Worm (Caenorhabditis elegans) whole organism, L3 larva: Measurements from ENCODE around the gene W06G6.20.

Experiments
- R02D3.7 ChIP-seq: fragments of 150-350 bp; optimal IDR thresholded peaks from 2 replicates; lab custom pipeline; 2014; ENCODE audit warnings: missing biosample characterization, missing genetic modification characterization
- ZK546.5 ChIP-seq: sonication (generic microtip); optimal IDR thresholded peaks from 2 replicates; lab custom pipeline; 2017; ENCODE audit warnings: missing biosample characterization, missing genetic modification characterization
- ama-1 ChIP-seq: fragments of 150-350 bp; optimal IDR thresholded peaks from 2 replicates; lab custom pipeline; 2018
- ceh-16 ChIP-seq: sonication (generic microtip); optimal IDR thresholded peaks from 2 replicates; lab custom pipeline; 2017; ENCODE audit warnings: missing biosample characterization, missing genetic modification characterization
- ceh-82 ChIP-seq: fragments of 150-350 bp; optimal IDR thresholded peaks from 2 replicates; lab custom pipeline; 2014; ENCODE audit warnings: missing biosample characterization, missing genetic modification characterization
- egl-27 ChIP-seq: sonication (generic microtip); optimal IDR thresholded peaks from 4 replicates; lab custom pipeline; 2017; ENCODE audit warnings: missing biosample characterization, missing genetic modification reagents, missing genetic modification characterization
- elt-1 ChIP-seq: fragments of 150-350 bp; optimal IDR thresholded peaks from 2 replicates; lab custom pipeline; 2014; ENCODE audit warnings: missing biosample characterization, missing genetic modification characterization
- elt-2 ChIP-seq: sonication (generic microtip); optimal IDR thresholded peaks from 2 replicates; lab custom pipeline; 2016; ENCODE audit warnings: missing genetic modification reagents, mild to moderate bottlenecking, missing genetic modification characterization, missing compliant biosample characterization
- eor-1 ChIP-seq, 2 experiments: fragments of 150-350 bp; optimal IDR thresholded peaks; 2 replicates each; lab custom pipeline; 2014 to 2018; ENCODE audit warnings: missing biosample characterization in 2 of 2, missing genetic modification characterization in 2 of 2
- fos-1 ChIP-seq: fragments of 150-350 bp; optimal IDR thresholded peaks from 2 replicates; lab custom pipeline; 2014; ENCODE audit warnings: missing biosample characterization, missing genetic modification characterization
- jun-1 ChIP-seq: fragments of 150-350 bp; optimal IDR thresholded peaks from 2 replicates; lab custom pipeline; 2014; ENCODE audit warnings: missing biosample characterization, missing genetic modification reagents, missing genetic modification characterization
- lin-15B ChIP-seq: fragments of 150-350 bp; optimal IDR thresholded peaks from 2 replicates; lab custom pipeline; 2014; ENCODE audit warnings: missing biosample characterization, missing genetic modification characterization
- lsy-12 ChIP-seq: sonication (generic microtip); optimal IDR thresholded peaks from 2 replicates; lab custom pipeline; 2016; ENCODE audit warnings: mild to moderate bottlenecking, missing genetic modification characterization, missing compliant biosample characterization
- mdl-1 ChIP-seq: fragments of 150-350 bp; optimal IDR thresholded peaks from 2 replicates; lab custom pipeline; 2014; ENCODE audit warnings: missing biosample characterization, missing genetic modification characterization
- nfya-1 ChIP-seq: sonication (generic microtip); optimal IDR thresholded peaks from 2 replicates; lab custom pipeline; 2017; ENCODE audit warnings: missing genetic modification characterization, mild to moderate bottlenecking, missing compliant biosample characterization, antibody characterized with exemption, moderate library complexity; ENCODE audit not compliant: insufficient read depth
- nhr-11 ChIP-seq: fragments of 150-350 bp; optimal IDR thresholded peaks from 2 replicates; lab custom pipeline; 2014; ENCODE audit warnings: missing biosample characterization, missing genetic modification characterization
- nhr-12 ChIP-seq: fragments of 150-350 bp; optimal IDR thresholded peaks from 2 replicates; lab custom pipeline; 2014; ENCODE audit warnings: missing biosample characterization, missing genetic modification characterization
- nhr-23 ChIP-seq: fragments of 150-350 bp; optimal IDR thresholded peaks from 2 replicates; lab custom pipeline; 2014; ENCODE audit warnings: missing biosample characterization, missing genetic modification reagents, missing genetic modification characterization
- nhr-25 ChIP-seq: sonication (generic microtip); optimal IDR thresholded peaks from 2 replicates; lab custom pipeline; 2017; ENCODE audit warnings: missing biosample characterization, missing genetic modification characterization
- nhr-28 ChIP-seq: fragments of 150-350 bp; optimal IDR thresholded peaks from 2 replicates; lab custom pipeline; 2014; ENCODE audit warnings: missing biosample characterization, missing genetic modification characterization
- nhr-67 ChIP-seq: fragments of 150-350 bp; optimal IDR thresholded peaks from 2 replicates; lab custom pipeline; 2014; ENCODE audit warnings: missing biosample characterization, missing genetic modification characterization
- nhr-76 ChIP-seq: fragments of 150-350 bp; sonication (generic microtip); optimal IDR thresholded peaks from 5 replicates; lab custom pipeline; 2014; ENCODE audit warnings: missing biosample characterization, missing genetic modification characterization
- nhr-77 ChIP-seq: fragments of 150-350 bp; optimal IDR thresholded peaks from 2 replicates; lab custom pipeline; 2014; ENCODE audit warnings: missing biosample characterization, missing genetic modification characterization
- pha-4 ChIP-seq: fragments of 150-350 bp; optimal IDR thresholded peaks from 2 replicates; lab custom pipeline; 2014; ENCODE audit warnings: missing biosample characterization, missing genetic modification reagents, missing genetic modification characterization
- pqm-1 ChIP-seq: fragments of 150-350 bp; optimal IDR thresholded peaks from 2 replicates; lab custom pipeline; 2017; ENCODE audit warnings: missing biosample characterization, missing genetic modification characterization, inconsistent platforms
- sea-2 ChIP-seq: fragments of 150-350 bp; sonication (generic microtip); optimal IDR thresholded peaks from 4 replicates; lab custom pipeline; 2014; ENCODE audit warnings: missing biosample characterization, missing genetic modification reagents, missing genetic modification characterization
- snpc-4 ChIP-seq: fragments of 150-350 bp; optimal IDR thresholded peaks from 2 replicates; lab custom pipeline; 2014; ENCODE audit warnings: missing biosample characterization, missing genetic modification characterization
- tbx-2 ChIP-seq: sonication (generic microtip); optimal IDR thresholded peaks from 2 replicates; lab custom pipeline; 2016; ENCODE audit warnings: mild to moderate bottlenecking, missing genetic modification characterization, missing compliant biosample characterization
- unc-39 ChIP-seq: sonication (generic microtip); optimal IDR thresholded peaks from 4 replicates; lab custom pipeline; 2017; ENCODE audit warnings: missing biosample characterization, missing genetic modification characterization
- unc-62 ChIP-seq: fragments of 150-350 bp; sonication (generic microtip); optimal IDR thresholded peaks from 4 replicates; lab custom pipeline; 2014; ENCODE audit warnings: missing biosample characterization, missing genetic modification reagents, missing genetic modification characterization
- zag-1 ChIP-seq: fragments of 150-350 bp; optimal IDR thresholded peaks from 2 replicates; lab custom pipeline; 2014; ENCODE audit warnings: missing biosample characterization, missing genetic modification characterization
- ztf-4 ChIP-seq: fragments of 150-350 bp; optimal IDR thresholded peaks from 2 replicates; lab custom pipeline; 2014; ENCODE audit warnings: missing biosample characterization, missing genetic modification characterization

The W06G6.20 gene

DNA sequence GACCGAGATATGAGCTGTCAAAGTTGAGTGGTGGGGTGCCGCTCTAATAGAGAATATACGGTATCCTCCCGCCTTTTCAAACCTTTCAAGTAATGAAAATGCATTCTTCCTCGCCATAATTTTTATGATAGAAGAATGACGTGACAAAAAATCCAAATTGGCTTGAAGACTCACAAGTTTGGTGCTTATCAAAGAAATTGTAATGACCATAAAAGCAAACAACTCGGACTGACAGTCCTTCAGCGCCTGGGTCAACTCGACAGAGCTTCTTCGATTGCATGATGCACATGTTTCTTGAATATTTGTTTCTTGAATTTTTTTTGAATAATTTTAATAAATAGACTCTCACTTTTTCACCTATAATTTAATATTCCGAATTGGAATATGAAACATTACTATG, 42.7 kb downstream of the W06G6.20 start:
- peak; percentile 50 for TF ChIP-seq elt-2 (tag; lab: Kevin White, UChicago)
- no peak for TF ChIP-seq nhr-77
- TF ChIP-seq jun-1 (tag; lab: Kevin White, UChicago) = no peak
- TF ChIP-seq nhr-11 (tag; lab: Kevin White, UChicago) = no peak
- no peak for TF ChIP-seq nhr-76 (tag; lab: Kevin White, UChicago)
- TF ChIP-seq pqm-1 (tag; lab: Kevin White, UChicago) = peak; percentile 0

DNA sequence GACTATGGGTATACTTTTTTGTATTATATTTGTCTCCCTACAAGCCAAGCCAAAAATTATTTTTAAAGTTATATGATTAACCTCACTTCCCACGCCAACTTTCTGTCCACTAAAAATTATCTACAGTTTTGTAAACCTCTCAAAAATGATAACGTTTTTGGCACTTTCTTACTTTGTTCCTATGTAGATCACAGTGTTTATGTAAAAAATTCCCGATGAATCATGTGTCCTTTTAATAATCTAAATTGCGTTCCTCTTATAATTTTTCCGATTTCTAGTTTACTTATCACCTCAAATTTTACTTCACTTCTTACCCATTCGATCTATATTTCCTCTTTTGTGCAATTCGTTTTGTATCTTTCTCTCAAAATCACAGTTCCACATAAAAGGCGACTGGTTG, 43.9 kb downstream of the W06G6.20 start:
- TF ChIP-seq pqm-1 (tag; lab: Kevin White, UChicago) (peak; percentile 56), ama-1 (no peak), elt-2 (tag; lab: Kevin White, UChicago) (peak; percentile 42), nhr-23 (tag; lab: Kevin White, UChicago) (no peak)

DNA sequence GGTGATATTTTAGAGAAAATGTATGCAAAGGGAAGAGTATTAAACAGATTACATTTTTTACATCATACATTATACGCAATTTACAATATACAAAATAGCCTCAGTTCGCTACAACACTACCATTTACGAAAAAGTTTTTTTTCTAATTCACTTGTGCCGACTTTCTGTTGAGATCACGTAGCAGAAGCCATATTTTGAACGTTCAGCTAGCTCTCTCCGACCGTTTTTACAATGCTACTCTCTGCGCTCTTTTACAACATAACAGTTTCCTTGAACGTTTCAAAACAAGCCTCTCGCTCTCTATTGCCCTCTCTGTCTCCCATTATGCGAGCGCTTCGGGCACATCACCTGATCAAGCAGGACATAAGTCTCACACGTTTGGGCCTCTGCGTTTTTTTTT, 45.1 kb downstream of the W06G6.20 start, which contains the start of gene T03E6.8:
TSS of gene T03E6.8 (minus strand) at position 101 of the 400 bp plus-strand sequence.
- TF ChIP-seq eor-1 (tag; optimal IDR thresholded peaks at IDR 0.05; lab: Kevin White, UChicago) (no peak), fos-1 (no peak), egl-27 (tag; lab: Kevin White, UChicago) (no peak), nhr-28 (no peak), lin-15B (tag; lab: Kevin White, UChicago) (no peak), jun-1 (tag; lab: Kevin White, UChicago) (no peak), unc-62 (no peak), snpc-4 (tag; lab: Kevin White, UChicago) (no peak), R02D3.7 (tag; lab: Kevin White, UChicago) (no peak), ztf-4 (tag; lab: Kevin White, UChicago) (no peak), nhr-25 (tag; lab: Kevin White, UChicago) (no peak), sea-2 (GFP tag; lab: Kevin White, UChicago) (no peak), lsy-12 (tag; lab: Kevin White, UChicago) (no peak), nhr-76 (tag; lab: Kevin White, UChicago) (no peak), tbx-2 (tag; lab: Kevin White, UChicago) (no peak), elt-1 (tag; lab: Kevin White, UChicago) (no peak)

DNA sequence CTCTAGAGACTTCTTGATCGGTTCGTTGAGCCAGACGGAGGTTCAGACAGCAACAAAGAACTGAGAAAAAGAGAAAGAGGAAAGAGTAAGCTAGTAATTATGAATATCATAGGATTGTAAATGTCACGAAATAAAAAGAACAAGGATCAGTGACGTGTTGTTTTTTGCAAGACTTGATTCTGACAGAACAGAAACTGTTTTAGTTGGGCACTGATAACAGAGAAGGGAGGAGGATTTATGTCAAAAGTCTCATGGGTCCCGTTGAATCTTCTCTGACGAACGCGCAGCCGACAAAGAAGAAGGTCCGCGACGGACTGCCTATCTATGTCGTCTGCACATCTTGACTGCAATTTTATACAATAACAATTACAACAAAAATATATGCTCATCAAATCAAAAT, 47.5 kb downstream of the W06G6.20 start, which contains the start of gene T03E6.9:
TSS of gene T03E6.9 (minus strand) at position 101 of the 400 bp plus-strand sequence.
- TF ChIP-seq nhr-76 (tag; lab: Kevin White, UChicago) = no peak
- no peak for TF ChIP-seq mdl-1 (tag; lab: Kevin White, UChicago)
- TF ChIP-seq ceh-16 = no peak
- TF ChIP-seq zag-1 (tag; lab: Kevin White, UChicago) = no peak
- TF ChIP-seq ztf-4 (tag; lab: Kevin White, UChicago) = no peak
- TF ChIP-seq sea-2 (GFP tag; lab: Kevin White, UChicago) = no peak
- no peak for TF ChIP-seq nhr-67 (tag; lab: Kevin White, UChicago)
- no peak for TF ChIP-seq R02D3.7 (tag; lab: Kevin White, UChicago)
- TF ChIP-seq ceh-82 (tag; lab: Kevin White, UChicago) = no peak
- no peak for TF ChIP-seq nfya-1 (tag; lab: Kevin White, UChicago)
- TF ChIP-seq nhr-25 (tag; lab: Kevin White, UChicago) = no peak
- TF ChIP-seq nhr-12 (tag; lab: Kevin White, UChicago) = no peak
- TF ChIP-seq unc-39 = no peak
- TF ChIP-seq pha-4 = no peak
- no peak for TF ChIP-seq lin-15B (tag; lab: Kevin White, UChicago)

DNA sequence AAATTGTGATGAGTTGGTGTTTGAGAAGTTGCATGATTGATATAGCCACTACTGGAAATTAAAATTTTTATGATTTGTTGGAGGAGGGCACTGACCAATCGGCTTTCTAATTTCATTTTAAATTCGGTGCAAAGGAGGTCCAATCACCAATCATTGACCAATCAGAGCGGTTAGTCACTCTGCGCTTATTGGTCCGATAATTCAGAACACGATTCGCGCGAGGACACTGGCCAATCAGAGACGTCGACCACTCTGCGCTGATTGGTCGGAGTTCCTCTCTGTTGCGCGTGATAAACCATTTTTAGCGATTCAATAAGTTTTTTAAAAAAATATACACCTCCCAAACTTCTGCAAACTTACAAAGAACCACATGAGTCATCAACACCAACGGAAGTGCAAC, 48.3 kb downstream of the W06G6.20 start:
- no peak for TF ChIP-seq nhr-25 (tag; lab: Kevin White, UChicago)
- TF ChIP-seq nfya-1 (tag; lab: Kevin White, UChicago) = peak; percentile 62

DNA sequence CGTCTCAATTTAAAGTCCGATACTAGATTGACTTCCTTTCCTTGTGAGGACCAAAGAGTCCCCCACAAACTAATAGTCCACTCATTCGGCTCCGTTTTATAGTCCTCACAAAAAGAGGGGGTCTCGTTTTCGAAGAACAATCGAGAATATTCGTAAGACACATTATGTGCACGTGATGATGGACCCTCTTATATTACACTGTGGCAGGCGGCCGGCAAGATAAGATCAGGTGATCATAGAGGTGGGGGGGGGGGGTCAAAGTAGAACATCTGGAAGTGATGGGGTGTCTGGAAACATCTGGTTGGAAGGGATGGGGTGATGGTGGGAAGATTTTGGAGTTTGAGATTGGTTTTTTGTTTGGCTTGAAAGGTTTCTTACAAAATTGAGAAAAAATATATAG, 49.7 kb downstream of the W06G6.20 start:
- no peak for TF ChIP-seq ZK546.5 (tag; lab: Kevin White, UChicago)
